Worm (Caenorhabditis elegans): Measurements from ENCODE around the gene Y32G9A.12.

The Y32G9A.12 gene

ce11 chrV:1940472-1941221 lies 20.6 kb upstream of the Y32G9A.12 start:
- no peak for TF ChIP-seq F10E7.11 (tag; optimal IDR thresholded peaks at IDR 0.05)
- no peak for TF ChIP-seq lsl-1 (GFP tag; optimal IDR thresholded peaks at IDR 0.05)
- TF ChIP-seq bed-2 (GFP tag; IDR thresholded peaks at IDR 0.05) = no peak
- TF ChIP-seq ceh-27 (GFP tag; optimal IDR thresholded peaks at IDR 0.05) = peak; percentile 12
- TF ChIP-seq Y95B8A.8 (GFP tag; IDR thresholded peaks at IDR 0.05) = no peak

- TF ChIP-seq ZK185.1 (tag; optimal IDR thresholded peaks at IDR 0.05; ENCODE audit: poor library complexity, severe bottlenecking) (no peak), egl-18 (GFP tag; IDR thresholded peaks at IDR 0.05) (no peak), nfya-2 (GFP tag; IDR thresholded peaks at IDR 0.05) (no peak), zfh-2 (GFP tag; conservative IDR thresholded peaks at IDR 0.05) (no peak), dpff-1 (tag; optimal IDR thresholded peaks at IDR 0.05) (no peak), B0035.1 (tag; optimal IDR thresholded peaks at IDR 0.05) (no peak), F55B11.4 (tag; optimal IDR thresholded peaks at IDR 0.05; ENCODE audit: borderline replicate concordance, insufficient read depth) (no peak), him-1 (tag; optimal IDR thresholded peaks at IDR 0.05) (no peak), tlf-1 (GFP tag; optimal IDR thresholded peaks at IDR 0.05) (no peak), F57A8.1 (GFP tag; optimal IDR thresholded peaks at IDR 0.05) (no peak), ccch-3 (GFP tag; optimal IDR thresholded peaks at IDR 0.05) (no peak)
Observed at ce11 chrV:1937963-1938362, 18.0 kb upstream of the Y32G9A.12 start, which contains the start of gene glb-25. glb-25 (plus strand) TSS chrV:1938263.

DNA sequence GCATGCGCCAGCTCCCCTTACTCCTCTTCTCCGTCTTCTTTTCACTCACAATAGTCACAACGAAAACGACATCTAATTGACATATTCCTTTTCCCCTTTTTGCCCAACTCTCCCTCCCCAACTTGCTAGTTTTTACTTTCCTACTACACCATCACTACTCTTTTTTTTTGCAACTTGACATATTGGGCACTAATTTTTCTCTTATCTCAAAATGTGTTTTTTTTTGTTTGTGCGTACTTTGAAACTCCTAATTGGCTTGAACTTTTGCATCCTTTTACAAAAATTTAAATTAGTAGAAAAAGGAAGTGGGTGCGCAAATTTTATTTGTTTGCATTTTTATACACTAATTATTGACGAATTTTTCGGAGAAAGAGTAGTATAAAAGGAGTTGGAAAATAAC lies 15.5 kb upstream of the Y32G9A.12 start:
- no peak for TF ChIP-seq nfya-1 (tag; optimal IDR thresholded peaks at IDR 0.05; ENCODE audit: borderline replicate concordance, insufficient read depth)
- no peak for TF ChIP-seq ekl-4 (GFP tag; IDR thresholded peaks at IDR 0.05)
- no peak for TF ChIP-seq snpc-1.3 (tag; optimal IDR thresholded peaks at IDR 0.05; ENCODE audit: insufficient read depth)
- no peak for TF ChIP-seq mxl-1 (tag; optimal IDR thresholded peaks at IDR 0.05)
- TF ChIP-seq ets-4 (GFP tag; optimal IDR thresholded peaks at IDR 0.05) = no peak

DNA sequence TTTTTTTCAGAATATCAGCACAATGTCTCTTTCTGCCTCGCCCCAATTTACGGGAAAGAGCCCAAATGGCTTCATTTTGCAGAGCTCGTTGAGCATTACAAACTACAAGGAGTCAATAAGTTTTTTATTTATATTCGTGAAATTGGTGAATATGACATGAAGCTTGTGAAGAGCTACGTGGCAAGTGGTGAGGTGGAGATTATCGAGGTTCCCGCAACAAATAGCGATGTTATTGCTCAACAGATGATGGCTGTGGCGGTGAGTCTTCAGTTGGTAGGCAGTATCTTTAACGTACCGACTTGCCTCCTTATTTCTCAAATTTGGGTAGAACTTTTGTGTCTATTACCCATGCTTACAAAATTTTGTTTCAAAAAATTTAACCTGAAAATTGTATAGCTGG lies 8.5 kb upstream of the Y32G9A.12 start:
- TF ChIP-seq dox-1 (GFP tag; IDR thresholded peaks at IDR 0.05) (no peak), F23B12.7 (tag; optimal IDR thresholded peaks at IDR 0.05; ENCODE audit: insufficient read depth) (no peak), fkh-3 (tag; optimal IDR thresholded peaks at IDR 0.05) (no peak), ceh-27 (GFP tag; optimal IDR thresholded peaks at IDR 0.05) (no peak), ztf-18 (tag; optimal IDR thresholded peaks at IDR 0.05) (no peak), lsy-27 (tag; optimal IDR thresholded peaks at IDR 0.05; ENCODE audit: borderline replicate concordance, insufficient read depth) (no peak), zfh-2 (GFP tag; conservative IDR thresholded peaks at IDR 0.05) (no peak), F49E8.2 (tag; optimal IDR thresholded peaks at IDR 0.05; ENCODE audit: insufficient read depth) (no peak), attf-5 (GFP tag; optimal IDR thresholded peaks at IDR 0.05) (no peak), ceh-79 (tag; optimal IDR thresholded peaks at IDR 0.05) (no peak), xnd-1 (tag; optimal IDR thresholded peaks at IDR 0.05) (no peak)

- no peak for TF ChIP-seq bed-1 (GFP tag; IDR thresholded peaks at IDR 0.05)
- TF ChIP-seq nhr-80 (tag; optimal IDR thresholded peaks at IDR 0.05) = peak; percentile 74
- no peak for TF ChIP-seq let-526 (GFP tag; IDR thresholded peaks at IDR 0.05)
Observed at ce11 chrV:1927015-1927414, 7.0 kb upstream of the Y32G9A.12 start, which contains the start of gene T06A1.5. T06A1.5 (plus strand) TSS chrV:1927223.

Measured in whole organism, young adult.